Worm (Caenorhabditis elegans) whole organism, L4/young adult: ENCODE data around the gene str-181.

Source experiments
- W03F9.2 ChIP-seq: fragments of 150-350 bp; optimal IDR thresholded peaks from 2 replicates; lab custom pipeline; 2014; ENCODE audit warnings: missing biosample characterization, missing genetic modification characterization
- dao-5 ChIP-seq: sonication (generic microtip); optimal IDR thresholded peaks from 2 replicates; lab custom pipeline; 2016; ENCODE audit warnings: missing genotype, missing genetic modification characterization, moderate library complexity, missing compliant biosample characterization

DNA sequence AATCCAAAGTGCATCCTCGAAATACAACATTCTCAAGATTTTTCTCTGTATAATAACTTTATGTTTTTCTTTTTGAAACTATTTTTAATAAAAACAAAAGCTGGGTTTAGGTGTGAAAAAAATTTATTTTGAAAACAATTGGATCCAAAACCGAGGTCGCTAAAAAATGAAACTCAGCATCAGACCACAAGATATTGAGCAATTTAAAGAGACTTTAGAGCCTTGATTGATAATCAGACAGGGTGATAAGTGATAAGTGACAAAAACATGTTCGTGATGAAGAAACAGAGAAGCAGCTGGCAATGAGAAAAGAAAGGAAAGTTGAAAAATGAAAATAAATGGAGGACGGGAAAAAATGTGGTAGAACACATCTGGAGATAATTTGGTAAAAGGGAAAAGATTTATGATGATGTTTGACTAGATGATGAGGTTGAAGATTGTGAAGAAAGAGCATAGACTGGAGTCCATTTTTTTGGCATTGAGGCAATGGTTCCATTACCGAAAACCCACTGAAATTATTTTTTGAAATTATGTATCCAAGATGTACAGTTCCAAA is 33.1 kb upstream of the str-181 start, which contains the start of gene C15C8.6:
- no peak for TF ChIP-seq W03F9.2
- TF ChIP-seq dao-5 = no peak
